Fruit fly (Drosophila melanogaster) whole organism, adult: ENCODE results near the gene sky.

ENCODE experiments used
- CG11617 ChIP-seq: fragments of 200-800 bp; sonication (Bioruptor generic); optimal IDR thresholded peaks from 2 replicates; lab custom pipeline; 2017; ENCODE audit warnings: mild to moderate bottlenecking, missing biosample characterization, missing genetic modification reagents, missing genetic modification characterization
- CG12768 ChIP-seq: fragments of 200-800 bp; sonication (Bioruptor generic); optimal IDR thresholded peaks from 2 replicates; lab custom pipeline; 2017; ENCODE audit warnings: missing biosample characterization, missing genetic modification characterization, mild to moderate bottlenecking, moderate library complexity, missing genetic modification reagents
- CG14711 ChIP-seq: fragments of 200-800 bp; sonication (Bioruptor generic); optimal IDR thresholded peaks from 2 replicates; lab custom pipeline; 2018; ENCODE audit warnings: missing biosample characterization, mild to moderate bottlenecking, missing genetic modification characterization, moderate library complexity
- CG1620 ChIP-seq: fragments of 200-800 bp; sonication (Bioruptor generic); optimal IDR thresholded peaks from 2 replicates; lab custom pipeline; 2016; ENCODE audit warnings: missing biosample characterization, missing genetic modification characterization
- CG33017 ChIP-seq: fragments of 200-800 bp; sonication (Bioruptor generic); optimal IDR thresholded peaks from 2 replicates; lab custom pipeline; 2018; ENCODE audit warnings: missing biosample characterization, mild to moderate bottlenecking, missing genetic modification characterization, moderate library complexity
- CG5204 ChIP-seq: fragments of 200-800 bp; sonication (Bioruptor generic); optimal IDR thresholded peaks from 2 replicates; lab custom pipeline; 2016; ENCODE audit warnings: missing biosample characterization, missing genetic modification characterization
- CG7101 ChIP-seq: fragments of 200-800 bp; sonication (Bioruptor generic); optimal IDR thresholded peaks from 2 replicates; lab custom pipeline; 2018; ENCODE audit warnings: missing biosample characterization, mild to moderate bottlenecking, missing genetic modification characterization, moderate library complexity
- bab1 ChIP-seq: fragments of 200-800 bp; sonication (Bioruptor generic); optimal IDR thresholded peaks from 3 replicates; lab custom pipeline; 2019; ENCODE audit warnings: missing biosample characterization, mild to moderate bottlenecking, missing genetic modification characterization, moderate library complexity
- cic ChIP-seq: fragments of 200-800 bp; sonication (Bioruptor generic); optimal IDR thresholded peaks from 2 replicates; lab custom pipeline; 2017; ENCODE audit warnings: missing biosample characterization, mild to moderate bottlenecking, missing genetic modification characterization, moderate library complexity
- cnc ChIP-seq, 2 experiments: fragments of >200 bp; optimal IDR thresholded peaks; 2 replicates each; lab custom pipeline; 2017
- kay ChIP-seq: fragments of 200-800 bp; sonication (Bioruptor generic); peaks from one replicate; lab custom pipeline; 2016; ENCODE audit warnings: missing biosample characterization, missing genetic modification characterization, borderline replicate concordance
- ovo ChIP-seq: fragments of 200-800 bp; sonication (Bioruptor generic); optimal IDR thresholded peaks from 2 replicates; lab custom pipeline; 2016; ENCODE audit warnings: missing biosample characterization, missing genetic modification characterization
- toe ChIP-seq: fragments of 200-800 bp; sonication (Bioruptor generic); optimal IDR thresholded peaks from 2 replicates; lab custom pipeline; 2016; ENCODE audit warnings: missing biosample characterization, missing genetic modification characterization

DNA sequence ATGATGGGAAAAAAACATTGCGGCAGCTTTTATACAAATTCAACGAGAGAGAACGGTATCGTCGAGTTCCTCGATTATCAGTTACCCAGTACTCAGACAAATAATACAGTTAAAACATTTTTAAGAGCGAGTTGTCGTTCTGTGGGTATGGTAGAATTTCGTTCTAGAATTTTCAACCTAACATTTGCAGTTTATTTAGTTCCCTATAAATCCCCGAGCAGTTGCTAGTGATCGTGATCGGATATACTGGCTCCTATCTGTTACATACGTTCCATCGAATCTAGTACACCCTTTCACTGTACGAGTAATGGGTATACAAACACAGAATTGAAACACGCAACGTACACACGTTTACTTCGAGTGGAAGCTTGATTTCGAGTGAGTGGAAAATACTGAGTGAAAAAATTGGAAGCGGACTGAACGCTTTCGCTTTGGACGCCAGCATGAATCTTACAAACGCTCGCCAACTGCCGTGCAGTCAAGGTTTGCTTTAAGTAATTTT is 53.9 kb downstream of the sky start, which contains the start of gene CG9338:
- TF ChIP-seq CG7101 (tag; lab: Kevin White, UChicago) (peak; percentile 81), CG33017 (peak; percentile 77), CG1620 (GFP tag; lab: Kevin White, UChicago) (peak; percentile 66), CG5204 (GFP tag; lab: Kevin White, UChicago) (peak; percentile 82), toe (GFP tag; lab: Kevin White, UChicago) (peak; percentile 73), ovo (GFP tag; lab: Kevin White, UChicago) (no peak), CG14711 (tag; lab: Kevin White, UChicago) (peak; percentile 75), CG11617 (peak; percentile 77), cnc (optimal IDR thresholded peaks at IDR 0.05; lab: Kevin White, UChicago) (no peak), kay (GFP tag; lab: Kevin White, UChicago) (peak; percentile 20), CG12768 (peak; percentile 88), cic (GFP tag; lab: Kevin White, UChicago) (peak; percentile 63), bab1 (GFP tag; lab: Kevin White, UChicago) (peak; percentile 86)
